Worm (Caenorhabditis elegans) whole organism, late embryonic: ENCODE results near the gene hlh-12.

Source experiments
- C08G9.2 ChIP-seq: sonication (generic microtip); optimal IDR thresholded peaks from 2 replicates; lab custom pipeline; 2016; ENCODE audit warnings: mild to moderate bottlenecking, missing genetic modification characterization, moderate library complexity, missing compliant biosample characterization
- C38D4.7 ChIP-seq: fragments of 200-800 bp; sonication (Bioruptor generic); optimal IDR thresholded peaks from 2 replicates; lab custom pipeline; 2018; ENCODE audit warnings: mild to moderate bottlenecking, missing genetic modification characterization, moderate library complexity, missing compliant biosample characterization
- F13H6.1 ChIP-seq: sonication (generic microtip); optimal IDR thresholded peaks from 2 replicates; lab custom pipeline; 2016; ENCODE audit warnings: missing genetic modification characterization, missing compliant biosample characterization
- K02D7.2 ChIP-seq: sonication (generic microtip); optimal IDR thresholded peaks from 2 replicates; lab custom pipeline; 2017; ENCODE audit warnings: mild to moderate bottlenecking, missing genetic modification characterization, missing compliant biosample characterization
- T23F11.4 ChIP-seq: fragments of 200-800 bp; sonication (Bioruptor generic); optimal IDR thresholded peaks from 2 replicates; lab custom pipeline; 2018; ENCODE audit warnings: mild to moderate bottlenecking, missing genetic modification characterization, missing compliant biosample characterization
- Y22D7AL.16 ChIP-seq: sonication (generic microtip); optimal IDR thresholded peaks from 2 replicates; lab custom pipeline; 2016; ENCODE audit warnings: missing genetic modification characterization, missing compliant biosample characterization
- ahr-1 ChIP-seq: sonication (generic microtip); optimal IDR thresholded peaks from 2 replicates; lab custom pipeline; 2016; ENCODE audit warnings: missing genetic modification characterization, missing compliant biosample characterization
- ceh-18 ChIP-seq: sonication (generic microtip); optimal IDR thresholded peaks from 2 replicates; lab custom pipeline; 2016; ENCODE audit warnings: missing genetic modification characterization, missing compliant biosample characterization
- ceh-19 ChIP-seq: fragments of 200-800 bp; sonication (Bioruptor generic); optimal IDR thresholded peaks from 2 replicates; lab custom pipeline; 2018; ENCODE audit warnings: mild to moderate bottlenecking, missing genetic modification characterization, missing compliant biosample characterization
- ceh-2 ChIP-seq: sonication (generic microtip); optimal IDR thresholded peaks from 2 replicates; lab custom pipeline; 2016; ENCODE audit warnings: missing genotype, missing genetic modification characterization, missing compliant biosample characterization
- ceh-22 ChIP-seq: sonication (generic microtip); optimal IDR thresholded peaks from 2 replicates; lab custom pipeline; 2017; ENCODE audit warnings: missing biosample characterization, missing genetic modification characterization
- ceh-24 ChIP-seq: sonication (generic microtip); optimal IDR thresholded peaks from 2 replicates; lab custom pipeline; 2016; ENCODE audit warnings: mild to moderate bottlenecking, missing genetic modification characterization, missing compliant biosample characterization
- ceh-31 ChIP-seq: sonication (generic microtip); optimal IDR thresholded peaks from 2 replicates; lab custom pipeline; 2016; ENCODE audit warnings: missing genetic modification characterization, missing compliant biosample characterization
- ceh-45 ChIP-seq: fragments of 200-800 bp; sonication (Bioruptor generic); IDR thresholded peaks from 2 replicates; pipeline ENCODE4 v1.3.6; 2022; ENCODE audit warnings: missing genetic modification reagents, missing genetic modification characterization, missing compliant biosample characterization
- ceh-6 ChIP-seq: fragments of 200-800 bp; sonication (Bioruptor generic); optimal IDR thresholded peaks from 2 replicates; lab custom pipeline; 2018; ENCODE audit warnings: mild to moderate bottlenecking, missing genetic modification characterization, missing compliant biosample characterization
- che-1 ChIP-seq: sonication (generic microtip); optimal IDR thresholded peaks from 2 replicates; lab custom pipeline; 2016; ENCODE audit warnings: mild to moderate bottlenecking, missing genetic modification characterization, missing compliant biosample characterization
- elt-2 ChIP-seq: sonication (generic microtip); optimal IDR thresholded peaks from 2 replicates; lab custom pipeline; 2016; ENCODE audit warnings: missing genetic modification reagents, missing genetic modification characterization, missing compliant biosample characterization
- ets-4 ChIP-seq: sonication (generic microtip); optimal IDR thresholded peaks from 2 replicates; lab custom pipeline; 2016; ENCODE audit warnings: missing genetic modification characterization, missing compliant biosample characterization
- eyg-1 ChIP-seq: sonication (generic microtip); optimal IDR thresholded peaks from 2 replicates; lab custom pipeline; 2016; ENCODE audit warnings: missing genotype, missing genetic modification characterization, missing compliant biosample characterization
- fax-1 ChIP-seq: sonication (generic microtip); optimal IDR thresholded peaks from 2 replicates; lab custom pipeline; 2016; ENCODE audit warnings: missing genotype, missing genetic modification characterization, missing compliant biosample characterization
- fkh-6 ChIP-seq: sonication (generic microtip); optimal IDR thresholded peaks from 2 replicates; lab custom pipeline; 2016; ENCODE audit warnings: missing genetic modification characterization, missing compliant biosample characterization
- gmeb-2 ChIP-seq: sonication (generic microtip); optimal IDR thresholded peaks from 2 replicates; lab custom pipeline; 2016; ENCODE audit warnings: missing genetic modification characterization, inconsistent platforms, missing compliant biosample characterization
- hlh-6 ChIP-seq: sonication (generic microtip); optimal IDR thresholded peaks from 2 replicates; lab custom pipeline; 2016; ENCODE audit warnings: missing genotype, missing genetic modification characterization, missing compliant biosample characterization
- lim-6 ChIP-seq: sonication (generic microtip); optimal IDR thresholded peaks from 2 replicates; lab custom pipeline; 2016; ENCODE audit warnings: missing genetic modification characterization, missing compliant biosample characterization
- nfya-1 ChIP-seq: sonication (generic microtip); optimal IDR thresholded peaks from 2 replicates; lab custom pipeline; 2017; ENCODE audit warnings: missing genetic modification characterization, mild to moderate bottlenecking, missing compliant biosample characterization, antibody characterized with exemption, moderate library complexity
- nhr-11 ChIP-seq: fragments of 150-350 bp; optimal IDR thresholded peaks from 2 replicates; lab custom pipeline; 2014; ENCODE audit warnings: missing biosample characterization, missing genetic modification characterization
- npax-4 ChIP-seq: sonication (generic microtip); optimal IDR thresholded peaks from 2 replicates; lab custom pipeline; 2016; ENCODE audit warnings: missing genetic modification characterization, missing compliant biosample characterization
- pax-1 ChIP-seq: fragments of 150-350 bp; optimal IDR thresholded peaks from 2 replicates; lab custom pipeline; 2014; ENCODE audit warnings: missing biosample characterization, missing genetic modification characterization
- pha-4 ChIP-seq: fragments of 150-350 bp; optimal IDR thresholded peaks from 2 replicates; lab custom pipeline; 2018; ENCODE audit warnings: missing biosample characterization, missing genetic modification reagents, missing genetic modification characterization
- pqm-1 ChIP-seq: sonication (generic microtip); optimal IDR thresholded peaks from 2 replicates; lab custom pipeline; 2016; ENCODE audit warnings: missing genetic modification characterization, missing compliant biosample characterization
- ref-2 ChIP-seq: sonication (generic microtip); optimal IDR thresholded peaks from 2 replicates; lab custom pipeline; 2016; ENCODE audit warnings: missing genetic modification characterization, missing compliant biosample characterization
- rnt-1 ChIP-seq: sonication (generic microtip); optimal IDR thresholded peaks from 2 replicates; lab custom pipeline; 2016; ENCODE audit warnings: missing genetic modification characterization, missing compliant biosample characterization
- syd-9 ChIP-seq: sonication (generic microtip); optimal IDR thresholded peaks from 2 replicates; lab custom pipeline; 2016; ENCODE audit warnings: mild to moderate bottlenecking, missing genetic modification characterization, moderate library complexity, missing compliant biosample characterization
- tbx-2 ChIP-seq: sonication (generic microtip); optimal IDR thresholded peaks from 2 replicates; lab custom pipeline; 2016; ENCODE audit warnings: missing genetic modification characterization, missing compliant biosample characterization
- tbx-7 ChIP-seq: sonication (generic microtip); optimal IDR thresholded peaks from 2 replicates; lab custom pipeline; 2016; ENCODE audit warnings: missing genotype, missing genetic modification characterization, missing compliant biosample characterization
- ttx-3 ChIP-seq: sonication (generic microtip); optimal IDR thresholded peaks from 2 replicates; lab custom pipeline; 2016; ENCODE audit warnings: missing genetic modification reagents, missing genetic modification characterization, missing compliant biosample characterization
- unc-3 ChIP-seq, 2 experiments: fragments of 200-800 bp in 1 of 2; sonication (Bioruptor generic) in 1 of 2; sonication (generic microtip) in 1 of 2; conservative IDR thresholded peaks in 1 of 2; optimal IDR thresholded peaks in 1 of 2; 2 replicates each; pipeline versions ENCODE4 v1.3.6 to Lab custom; 2016 to 2022; ENCODE audit warnings: missing compliant biosample characterization in 2 of 2, missing genetic modification characterization in 2 of 2, missing genetic modification reagents in 1 of 2
- unc-42 ChIP-seq: sonication (generic microtip); optimal IDR thresholded peaks from 2 replicates; lab custom pipeline; 2016; ENCODE audit warnings: missing genotype, missing genetic modification characterization, missing compliant biosample characterization
- zip-5 ChIP-seq: sonication (generic microtip); optimal IDR thresholded peaks from 2 replicates; lab custom pipeline; 2016; ENCODE audit warnings: missing genetic modification characterization, missing compliant biosample characterization

hlh-12 gene

ce11 chrIV:8501382-8501781 lies 22.1 kb upstream of the hlh-12 start, which contains the start of gene C28C12.1:
C28C12.1 (plus strand) TSS chrIV:8501682.
- TF ChIP-seq tbx-2 (no peak), lim-6 (tag; lab: Kevin White, UChicago) (no peak), T23F11.4 (GFP tag; lab: Kevin White, UChicago) (no peak), ceh-2 (tag; lab: Kevin White, UChicago) (no peak), unc-3 (GFP tag; conservative IDR thresholded peaks at IDR 0.05; lab: Robert Waterston, UW) (no peak), unc-3 (tag; optimal IDR thresholded peaks at IDR 0.05; lab: Kevin White, UChicago) (no peak), ceh-22 (tag; lab: Kevin White, UChicago) (no peak), ahr-1 (tag; lab: Kevin White, UChicago) (no peak)

ce11 chrIV:8499956-8500355 lies 20.7 kb upstream of the hlh-12 start:
- no peak for TF ChIP-seq fkh-6 (tag; lab: Kevin White, UChicago)
- TF ChIP-seq pax-1 (tag; lab: Kevin White, UChicago) = no peak
- TF ChIP-seq fax-1 (tag; lab: Kevin White, UChicago) = no peak
- TF ChIP-seq ttx-3 = no peak
- TF ChIP-seq Y22D7AL.16 (tag; lab: Kevin White, UChicago) = no peak
- no peak for TF ChIP-seq ceh-22 (tag; lab: Kevin White, UChicago)
- no peak for TF ChIP-seq T23F11.4 (GFP tag; lab: Kevin White, UChicago)
- no peak for TF ChIP-seq pha-4 (tag; lab: Kevin White, UChicago)
- no peak for TF ChIP-seq elt-2
- no peak for TF ChIP-seq hlh-6 (tag; lab: Kevin White, UChicago)
- no peak for TF ChIP-seq lim-6 (tag; lab: Kevin White, UChicago)
- TF ChIP-seq rnt-1 = no peak
- TF ChIP-seq ceh-19 (GFP tag; lab: Kevin White, UChicago) = no peak
- TF ChIP-seq pqm-1 (tag; lab: Kevin White, UChicago) = no peak
- TF ChIP-seq ceh-6 = no peak
- TF ChIP-seq ceh-18 (tag; lab: Kevin White, UChicago) = no peak

ce11 chrIV:8498773-8499360 lies 19.6 kb upstream of the hlh-12 start, which contains the start of the genes acdh-13 and mesp-1:
acdh-13 (minus strand) TSS chrIV:8498823.
mesp-1 (plus strand) TSS chrIV:8499310.
- TF ChIP-seq nfya-1 (tag; lab: Kevin White, UChicago) (peak; percentile 13), ceh-24 (no peak), ceh-31 (peak; percentile 69), ref-2 (peak; percentile 46), tbx-7 (tag; lab: Kevin White, UChicago) (peak; percentile 19), tbx-2 (peak; percentile 38), unc-42 (tag; lab: Kevin White, UChicago) (no peak), ceh-19 (GFP tag; lab: Kevin White, UChicago) (no peak), zip-5 (tag; lab: Kevin White, UChicago) (peak; percentile 22), npax-4 (tag; lab: Kevin White, UChicago) (no peak), ets-4 (tag; lab: Kevin White, UChicago) (peak; percentile 37), syd-9 (no peak), rnt-1 (peak; percentile 29), C08G9.2 (tag; lab: Kevin White, UChicago) (peak; percentile 78)

DNA sequence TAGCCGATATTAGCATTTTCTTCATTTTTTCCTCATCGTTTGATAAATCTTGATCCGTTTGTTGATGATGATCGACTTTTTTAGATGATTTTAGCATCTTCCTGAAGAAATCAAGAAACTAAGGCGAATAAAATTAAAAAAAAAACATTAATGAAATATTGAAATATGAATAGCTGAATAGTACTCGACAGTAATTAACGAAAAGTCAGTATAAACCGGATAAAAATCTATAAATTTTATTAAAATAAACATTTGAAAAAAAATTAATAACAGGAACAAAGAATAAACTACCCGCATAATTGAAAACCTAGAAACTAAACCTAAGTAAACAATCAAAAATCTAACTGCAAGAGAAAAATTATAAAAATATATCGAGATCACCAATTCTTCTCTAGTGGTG lies 17.0 kb upstream of the hlh-12 start, which contains the start of gene C28C12.12:
Gene C28C12.12, minus strand, starts transcription at position 101 of the 400 bp plus-strand sequence.
- TF ChIP-seq gmeb-2 (tag; lab: Kevin White, UChicago) (no peak), C38D4.7 (GFP tag; lab: Kevin White, UChicago) (no peak), K02D7.2 (no peak), tbx-2 (no peak), eyg-1 (tag; lab: Kevin White, UChicago) (no peak), che-1 (tag; lab: Kevin White, UChicago) (no peak), Y22D7AL.16 (tag; lab: Kevin White, UChicago) (no peak), nfya-1 (tag; lab: Kevin White, UChicago) (no peak), nhr-11 (tag; lab: Kevin White, UChicago) (no peak), ceh-45 (GFP tag; lab: Robert Waterston, UW) (no peak), pqm-1 (tag; lab: Kevin White, UChicago) (no peak), ceh-2 (tag; lab: Kevin White, UChicago) (no peak), F13H6.1 (no peak)
